Worm (Caenorhabditis elegans) whole organism, young adult: ENCODE measurements around the gene C17B7.8.

ENCODE experiments used
- B0336.3 ChIP-seq: fragments of 200-800 bp; sonication (Bioruptor generic); IDR thresholded peaks from 2 replicates; pipeline ENCODE4 v1.3.6; 2022; ENCODE audit warnings: missing genetic modification characterization, missing compliant biosample characterization
- C17E4.6 ChIP-seq: fragments of 200-800 bp; sonication (Bioruptor generic); IDR thresholded peaks from 2 replicates; pipeline ENCODE4 v1.3.6; 2022; ENCODE audit warnings: missing genetic modification reagents, missing genetic modification characterization, missing compliant biosample characterization
- F33H1.4 ChIP-seq: fragments of 200-800 bp; sonication (Bioruptor generic); IDR thresholded peaks from 2 replicates; pipeline ENCODE4 v1.3.6; 2022; ENCODE audit warnings: missing genetic modification reagents, missing genetic modification characterization, missing compliant biosample characterization
- F55B11.4 ChIP-seq: sonication (generic microtip); optimal IDR thresholded peaks from 2 replicates; lab custom pipeline; 2016; ENCODE audit warnings: missing compliant biosample characterization, missing genetic modification characterization, borderline replicate concordance; ENCODE audit not compliant: insufficient read depth
- F57A8.1 ChIP-seq: fragments of 200-800 bp; sonication (Bioruptor generic); optimal IDR thresholded peaks from 2 replicates; lab custom pipeline; 2018; ENCODE audit warnings: mild to moderate bottlenecking, missing genetic modification characterization, moderate library complexity, missing compliant biosample characterization
- F57C9.4 ChIP-seq: sonication (generic microtip); optimal IDR thresholded peaks from 2 replicates; lab custom pipeline; 2017; ENCODE audit warnings: mild to moderate bottlenecking, missing genetic modification characterization, missing compliant biosample characterization
- K12H6.12 ChIP-seq: fragments of 200-800 bp; sonication (Bioruptor generic); optimal IDR thresholded peaks from 2 replicates; lab custom pipeline; 2018; ENCODE audit warnings: mild to moderate bottlenecking, missing genetic modification characterization, missing compliant biosample characterization
- Y56A3A.18 ChIP-seq: fragments of 200-800 bp; sonication (Bioruptor generic); IDR thresholded peaks from 2 replicates; pipeline ENCODE4 v1.3.6; 2022; ENCODE audit warnings: missing genetic modification reagents, missing genetic modification characterization, missing compliant biosample characterization
- aptf-2 ChIP-seq: fragments of 200-800 bp; sonication (Bioruptor generic); conservative IDR thresholded peaks from 2 replicates; pipeline ENCODE4 v1.3.6; 2022; ENCODE audit warnings: missing genetic modification reagents, missing genetic modification characterization, missing compliant biosample characterization
- aptf-3 ChIP-seq: fragments of 200-800 bp; sonication (Bioruptor generic); IDR thresholded peaks from 2 replicates; pipeline ENCODE4 v1.3.6; 2022; ENCODE audit warnings: missing genetic modification characterization, missing compliant biosample characterization
- ccch-3 ChIP-seq: fragments of 200-800 bp; sonication (Bioruptor generic); optimal IDR thresholded peaks from 2 replicates; lab custom pipeline; 2018; ENCODE audit warnings: mild to moderate bottlenecking, missing genetic modification characterization, missing compliant biosample characterization
- ceh-58 ChIP-seq: fragments of 200-800 bp; sonication (Bioruptor generic); IDR thresholded peaks from 2 replicates; pipeline ENCODE4 v1.3.6; 2022; ENCODE audit warnings: missing genetic modification characterization, missing compliant biosample characterization
- ceh-91 ChIP-seq: fragments of 200-800 bp; sonication (Bioruptor generic); IDR thresholded peaks from 2 replicates; pipeline ENCODE4 v1.3.6; 2022; ENCODE audit warnings: missing genetic modification reagents, missing genetic modification characterization, missing compliant biosample characterization
- die-1 ChIP-seq: sonication (generic microtip); optimal IDR thresholded peaks from 2 replicates; lab custom pipeline; 2016; ENCODE audit warnings: missing genotype, mild to moderate bottlenecking, missing genetic modification characterization, missing compliant biosample characterization
- egl-44 ChIP-seq: fragments of 200-800 bp; sonication (Bioruptor generic); IDR thresholded peaks from 2 replicates; pipeline ENCODE4 v1.3.6; 2022; ENCODE audit warnings: missing genetic modification reagents, missing genetic modification characterization, missing compliant biosample characterization
- hlh-12 ChIP-seq: sonication (generic microtip); optimal IDR thresholded peaks from 2 replicates; lab custom pipeline; 2016; ENCODE audit warnings: missing genetic modification characterization, missing compliant biosample characterization
- hlh-26 ChIP-seq: fragments of 200-800 bp; sonication (Bioruptor generic); conservative IDR thresholded peaks from 2 replicates; pipeline ENCODE4 v1.3.6; 2022; ENCODE audit warnings: missing genetic modification reagents, missing genetic modification characterization, missing compliant biosample characterization
- hrde-1 ChIP-seq: sonication (generic microtip); optimal IDR thresholded peaks from 2 replicates; lab custom pipeline; 2016; ENCODE audit warnings: missing genetic modification characterization, mild to moderate bottlenecking, missing compliant biosample characterization, moderate library complexity, missing genotype, missing genetic modification reagents, borderline replicate concordance
- let-526 ChIP-seq: fragments of 200-800 bp; sonication (Bioruptor generic); IDR thresholded peaks from 2 replicates; pipeline ENCODE4 v1.3.6; 2022; ENCODE audit warnings: missing genetic modification reagents, missing genetic modification characterization, missing compliant biosample characterization
- let-607 ChIP-seq, 2 experiments: fragments of 200-800 bp in 1 of 2; sonication (Bioruptor generic) in 1 of 2; sonication (generic microtip) in 1 of 2; optimal IDR thresholded peaks; 2 replicates each; lab custom pipeline; 2016 to 2018; ENCODE audit warnings: mild to moderate bottlenecking in 2 of 2, missing compliant biosample characterization in 2 of 2, missing genetic modification characterization in 2 of 2, moderate library complexity in 2 of 2, missing genotype in 1 of 2
- lin-26 ChIP-seq: fragments of 200-800 bp; sonication (Bioruptor generic); IDR thresholded peaks from 2 replicates; pipeline ENCODE4 v1.3.6; 2022; ENCODE audit warnings: missing genetic modification reagents, missing genetic modification characterization, missing compliant biosample characterization
- madf-3 ChIP-seq: fragments of 200-800 bp; sonication (Bioruptor generic); IDR thresholded peaks from 2 replicates; pipeline ENCODE4 v1.3.6; 2022; ENCODE audit warnings: missing genetic modification reagents, missing genetic modification characterization, missing compliant biosample characterization
- mcd-1 ChIP-seq: fragments of 200-800 bp; sonication (Bioruptor generic); IDR thresholded peaks from 2 replicates; pipeline ENCODE4 v1.3.6; 2022; ENCODE audit warnings: missing genetic modification reagents, missing genetic modification characterization, missing compliant biosample characterization
- nhr-120 ChIP-seq: fragments of 200-800 bp; sonication (Bioruptor generic); IDR thresholded peaks from 2 replicates; pipeline ENCODE4 v1.3.6; 2022; ENCODE audit warnings: missing genetic modification characterization, missing compliant biosample characterization
- pbrm-1 ChIP-seq: fragments of 200-800 bp; sonication (Bioruptor generic); IDR thresholded peaks from 2 replicates; pipeline ENCODE4 v1.3.6; 2022; ENCODE audit warnings: missing genetic modification reagents, missing genetic modification characterization, missing compliant biosample characterization
- pha-4 ChIP-seq: fragments of 150-350 bp; sonication (generic microtip); optimal IDR thresholded peaks from 2 replicates; lab custom pipeline; 2014; ENCODE audit warnings: missing biosample characterization, missing genetic modification reagents, missing genetic modification characterization
- rpc-1 ChIP-seq, 2 experiments: fragments of 150-350 bp in 1 of 2; sonication (generic microtip) in 1 of 2; optimal IDR thresholded peaks; 2 replicates each; lab custom pipeline; 2014 to 2018; ENCODE audit warnings: missing biosample characterization in 1 of 2, missing genetic modification characterization in 1 of 2, missing genetic modification reagents in 1 of 2, missing genotype in 1 of 2
- snpc-1.1 ChIP-seq: sonication (generic microtip); optimal IDR thresholded peaks from 2 replicates; lab custom pipeline; 2017; ENCODE audit warnings: missing genetic modification characterization, mild to moderate bottlenecking, missing compliant biosample characterization, antibody characterized with exemption, moderate library complexity, missing genotype, missing genetic modification reagents; ENCODE audit not compliant: insufficient read depth
- snpc-3.4 ChIP-seq: sonication (generic microtip); optimal IDR thresholded peaks from 2 replicates; lab custom pipeline; 2017; ENCODE audit warnings: missing genetic modification characterization, mild to moderate bottlenecking, missing compliant biosample characterization, antibody characterized with exemption, moderate library complexity, missing genotype, missing genetic modification reagents
- sptf-2 ChIP-seq: fragments of 200-800 bp; sonication (Bioruptor generic); optimal IDR thresholded peaks from 2 replicates; lab custom pipeline; 2018; ENCODE audit warnings: mild to moderate bottlenecking, missing genetic modification characterization, missing compliant biosample characterization
- unc-130 ChIP-seq: sonication (generic microtip); optimal IDR thresholded peaks from 2 replicates; lab custom pipeline; 2016; ENCODE audit warnings: missing genetic modification reagents, missing genetic modification characterization, missing compliant biosample characterization
- ztf-18 ChIP-seq: sonication (generic microtip); optimal IDR thresholded peaks from 2 replicates; lab custom pipeline; 2016; ENCODE audit warnings: missing genotype, mild to moderate bottlenecking, missing genetic modification characterization, missing compliant biosample characterization
- ztf-25 ChIP-seq: fragments of 200-800 bp; sonication (Bioruptor generic); IDR thresholded peaks from 2 replicates; pipeline ENCODE4 v1.3.6; 2022; ENCODE audit warnings: missing genetic modification reagents, missing genetic modification characterization, missing compliant biosample characterization
- ztf-3 ChIP-seq: fragments of 200-800 bp; sonication (Bioruptor generic); optimal IDR thresholded peaks from 2 replicates; lab custom pipeline; 2018; ENCODE audit warnings: mild to moderate bottlenecking, missing genetic modification characterization, missing compliant biosample characterization

C17B7.8 gene

ce11 chrV:3284629-3285028 is 39.4 kb downstream of the C17B7.8 start, which contains the start of gene F35F10.5:
TSS of gene F35F10.5 (plus strand) at chrV:3284929.
- TF ChIP-seq die-1 (tag; lab: Kevin White, UChicago) (no peak), sptf-2 (no peak), snpc-1.1 (tag; lab: Kevin White, UChicago) (no peak), F57C9.4 (tag; lab: Kevin White, UChicago) (no peak), C17E4.6 (GFP tag; lab: Robert Waterston, UW) (no peak)

ce11 chrV:3282957-3283356 is 41.1 kb downstream of the C17B7.8 start, which contains the start of gene str-64:
TSS of gene str-64 (plus strand) at chrV:3283257.
- TF ChIP-seq lin-26 (GFP tag; lab: Robert Waterston, UW) (no peak), ztf-18 (tag; lab: Kevin White, UChicago) (no peak), die-1 (tag; lab: Kevin White, UChicago) (no peak), nhr-120 (GFP tag; lab: Robert Waterston, UW) (no peak), let-607 (tag; optimal IDR thresholded peaks at IDR 0.05; lab: Kevin White, UChicago) (no peak), aptf-3 (GFP tag; lab: Robert Waterston, UW) (no peak), ztf-3 (GFP tag; lab: Kevin White, UChicago) (no peak), pbrm-1 (no peak), rpc-1 (optimal IDR thresholded peaks at IDR 0.05; lab: Kevin White, UChicago) (no peak), rpc-1 (tag; optimal IDR thresholded peaks at IDR 0.05; lab: Kevin White, UChicago) (no peak), ceh-91 (GFP tag; lab: Robert Waterston, UW) (no peak), unc-130 (GFP tag; lab: Kevin White, UChicago) (no peak), mcd-1 (GFP tag; lab: Robert Waterston, UW) (no peak), ztf-25 (GFP tag; lab: Robert Waterston, UW) (no peak), ceh-58 (no peak), hlh-12 (tag; lab: Kevin White, UChicago) (no peak), F55B11.4 (tag; lab: Kevin White, UChicago) (no peak), let-526 (GFP tag; lab: Robert Waterston, UW) (no peak), F33H1.4 (GFP tag; lab: Robert Waterston, UW) (no peak), B0336.3 (GFP tag; lab: Robert Waterston, UW) (no peak)

ce11 chrV:3281523-3281922 is 42.6 kb downstream of the C17B7.8 start, which contains the start of gene T28A11.25:
TSS of gene T28A11.25 (plus strand) at chrV:3281823.
- TF ChIP-seq madf-3 (GFP tag; lab: Robert Waterston, UW) (0 out of 2 replicates have a peak, but pooled peaks have one; percentile 28), hlh-26 (no peak)
- TF ChIP-seq, all 124 proteins: peak for 1

ce11 chrV:3280009-3280408 is 44.1 kb downstream of the C17B7.8 start, which contains the start of gene T28A11.2:
TSS of gene T28A11.2 (plus strand) at chrV:3280379.
- TF ChIP-seq ccch-3 (GFP tag; lab: Kevin White, UChicago): no peak
- no peak for TF ChIP-seq F57C9.4 (tag; lab: Kevin White, UChicago)
- TF ChIP-seq pha-4 (tag; lab: Kevin White, UChicago): no peak
- TF ChIP-seq aptf-2 (GFP tag; lab: Robert Waterston, UW): no peak
- no peak for TF ChIP-seq F57A8.1 (GFP tag; lab: Kevin White, UChicago)
- TF ChIP-seq hrde-1 (tag; lab: Kevin White, UChicago): no peak
- TF ChIP-seq Y56A3A.18 (GFP tag; lab: Robert Waterston, UW): no peak
- TF ChIP-seq sptf-2: no peak
- no peak for TF ChIP-seq K12H6.12 (tag; lab: Kevin White, UChicago)
- no peak for TF ChIP-seq egl-44 (GFP tag; lab: Robert Waterston, UW)
- TF ChIP-seq snpc-3.4 (tag; lab: Kevin White, UChicago): no peak
